Worm (Caenorhabditis elegans) whole organism, L1 larva: ENCODE measurements around the gene T25B9.8.

Experiments used
- ceh-8 ChIP-seq: fragments of 200-800 bp; sonication (Bioruptor generic); optimal IDR thresholded peaks from 2 replicates; lab custom pipeline; 2018; ENCODE audit warnings: mild to moderate bottlenecking, missing genetic modification characterization, moderate library complexity, missing compliant biosample characterization
- ces-1 ChIP-seq: fragments of 150-350 bp; optimal IDR thresholded peaks from 2 replicates; lab custom pipeline; 2014; ENCODE audit warnings: missing biosample characterization, missing genetic modification reagents, missing genetic modification characterization
- fkh-10 ChIP-seq: sonication (generic microtip); optimal IDR thresholded peaks from 2 replicates; lab custom pipeline; 2017; ENCODE audit warnings: missing biosample characterization, missing genetic modification reagents, missing genetic modification characterization
- mdl-1 ChIP-seq, 2 experiments: fragments of 150-350 bp; optimal IDR thresholded peaks; 2 replicates each; lab custom pipeline; 2014 to 2017; ENCODE audit warnings: missing biosample characterization in 2 of 2, missing genetic modification characterization in 2 of 2, inconsistent platforms in 1 of 2
- unc-62 ChIP-seq: fragments of 150-350 bp; optimal IDR thresholded peaks from 2 replicates; lab custom pipeline; 2014; ENCODE audit warnings: missing biosample characterization, missing genetic modification reagents, missing genetic modification characterization

DNA sequence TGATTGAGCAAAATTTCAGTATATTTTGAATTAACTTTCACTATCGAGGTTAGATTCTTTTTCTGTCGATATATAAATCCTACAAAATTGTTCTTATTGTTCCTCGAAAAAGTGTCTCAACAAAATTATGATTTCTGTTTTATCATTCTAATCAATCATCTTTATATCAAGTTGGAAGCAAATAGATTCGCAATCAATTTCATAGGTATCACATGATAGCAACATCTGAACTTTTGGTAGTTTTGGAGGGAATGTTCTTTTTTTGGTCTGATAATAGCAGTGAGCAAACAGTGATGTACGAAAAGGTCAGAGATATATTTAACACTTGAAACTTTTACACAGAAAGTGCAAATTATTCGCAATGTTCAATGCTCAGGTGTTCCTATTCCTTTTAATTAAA, 42.8 kb upstream of the T25B9.8 start:
- TF ChIP-seq unc-62 = no peak
- no peak for TF ChIP-seq mdl-1 (tag; optimal IDR thresholded peaks at IDR 0.05; lab: Kevin White, UChicago)
- TF ChIP-seq fkh-10 (GFP tag; lab: Kevin White, UChicago) = no peak
- no peak for TF ChIP-seq ceh-8 (GFP tag; lab: Kevin White, UChicago)
- no peak for TF ChIP-seq ces-1
